Worm (Caenorhabditis elegans) whole organism, late embryonic: ENCODE measurements around the gene Y69A2AR.24.

Experiments
- C08G9.2 ChIP-seq: sonication (generic microtip); optimal IDR thresholded peaks from 2 replicates; lab custom pipeline; 2016; ENCODE audit warnings: mild to moderate bottlenecking, missing genetic modification characterization, moderate library complexity, missing compliant biosample characterization
- C38D4.7 ChIP-seq: fragments of 200-800 bp; sonication (Bioruptor generic); optimal IDR thresholded peaks from 2 replicates; lab custom pipeline; 2018; ENCODE audit warnings: mild to moderate bottlenecking, missing genetic modification characterization, moderate library complexity, missing compliant biosample characterization
- ceh-19 ChIP-seq: fragments of 200-800 bp; sonication (Bioruptor generic); optimal IDR thresholded peaks from 2 replicates; lab custom pipeline; 2018; ENCODE audit warnings: mild to moderate bottlenecking, missing genetic modification characterization, missing compliant biosample characterization
- ceh-22 ChIP-seq: sonication (generic microtip); optimal IDR thresholded peaks from 2 replicates; lab custom pipeline; 2017; ENCODE audit warnings: missing biosample characterization, missing genetic modification characterization
- ceh-24 ChIP-seq: sonication (generic microtip); optimal IDR thresholded peaks from 2 replicates; lab custom pipeline; 2016; ENCODE audit warnings: mild to moderate bottlenecking, missing genetic modification characterization, missing compliant biosample characterization
- ceh-31 ChIP-seq: sonication (generic microtip); optimal IDR thresholded peaks from 2 replicates; lab custom pipeline; 2016; ENCODE audit warnings: missing genetic modification characterization, missing compliant biosample characterization
- elt-4 ChIP-seq: sonication (generic microtip); optimal IDR thresholded peaks from 2 replicates; lab custom pipeline; 2016; ENCODE audit warnings: missing genetic modification characterization, missing compliant biosample characterization
- ets-4 ChIP-seq: sonication (generic microtip); optimal IDR thresholded peaks from 2 replicates; lab custom pipeline; 2016; ENCODE audit warnings: missing genetic modification characterization, missing compliant biosample characterization
- eyg-1 ChIP-seq: sonication (generic microtip); optimal IDR thresholded peaks from 2 replicates; lab custom pipeline; 2016; ENCODE audit warnings: missing genotype, missing genetic modification characterization, missing compliant biosample characterization
- fax-1 ChIP-seq: sonication (generic microtip); optimal IDR thresholded peaks from 2 replicates; lab custom pipeline; 2016; ENCODE audit warnings: missing genotype, missing genetic modification characterization, missing compliant biosample characterization
- fkh-10 ChIP-seq: fragments of 150-350 bp; optimal IDR thresholded peaks from 2 replicates; lab custom pipeline; 2014; ENCODE audit warnings: missing biosample characterization, missing genetic modification reagents, missing genetic modification characterization
- gmeb-2 ChIP-seq: sonication (generic microtip); optimal IDR thresholded peaks from 2 replicates; lab custom pipeline; 2016; ENCODE audit warnings: missing genetic modification characterization, inconsistent platforms, missing compliant biosample characterization
- hlh-13 ChIP-seq: fragments of 200-800 bp; sonication (Bioruptor generic); optimal IDR thresholded peaks from 2 replicates; lab custom pipeline; 2018; ENCODE audit warnings: mild to moderate bottlenecking, missing genetic modification characterization, missing compliant biosample characterization
- hlh-15 ChIP-seq: sonication (generic microtip); optimal IDR thresholded peaks from 2 replicates; lab custom pipeline; 2016; ENCODE audit warnings: missing genetic modification characterization, missing compliant biosample characterization
- hlh-30 ChIP-seq: sonication (generic microtip); optimal IDR thresholded peaks from 2 replicates; lab custom pipeline; 2017; ENCODE audit warnings: antibody characterized with exemption, missing genetic modification characterization, missing compliant biosample characterization; ENCODE audit not compliant: insufficient read depth
- hlh-8 ChIP-seq: sonication (generic microtip); optimal IDR thresholded peaks from 2 replicates; lab custom pipeline; 2016; ENCODE audit warnings: missing genotype, missing genetic modification characterization, missing compliant biosample characterization
- lim-6 ChIP-seq: sonication (generic microtip); optimal IDR thresholded peaks from 2 replicates; lab custom pipeline; 2016; ENCODE audit warnings: missing genetic modification characterization, missing compliant biosample characterization
- lin-11 ChIP-seq: fragments of 200-800 bp; sonication (Bioruptor generic); optimal IDR thresholded peaks from 2 replicates; lab custom pipeline; 2018; ENCODE audit warnings: mild to moderate bottlenecking, missing genetic modification characterization, missing compliant biosample characterization
- madf-2 ChIP-seq: sonication (generic microtip); optimal IDR thresholded peaks from 2 replicates; lab custom pipeline; 2017; ENCODE audit warnings: missing genetic modification characterization, missing compliant biosample characterization
- nfya-1 ChIP-seq: sonication (generic microtip); optimal IDR thresholded peaks from 2 replicates; lab custom pipeline; 2017; ENCODE audit warnings: missing genetic modification characterization, mild to moderate bottlenecking, missing compliant biosample characterization, antibody characterized with exemption, moderate library complexity
- nhr-11 ChIP-seq: fragments of 150-350 bp; optimal IDR thresholded peaks from 2 replicates; lab custom pipeline; 2014; ENCODE audit warnings: missing biosample characterization, missing genetic modification characterization
- nhr-232 ChIP-seq: sonication (generic microtip); optimal IDR thresholded peaks from 2 replicates; lab custom pipeline; 2016; ENCODE audit warnings: missing genetic modification characterization, missing compliant biosample characterization
- npax-4 ChIP-seq: sonication (generic microtip); optimal IDR thresholded peaks from 2 replicates; lab custom pipeline; 2016; ENCODE audit warnings: missing genetic modification characterization, missing compliant biosample characterization
- pax-1 ChIP-seq: fragments of 150-350 bp; optimal IDR thresholded peaks from 2 replicates; lab custom pipeline; 2014; ENCODE audit warnings: missing biosample characterization, missing genetic modification characterization
- pha-2 ChIP-seq: sonication (generic microtip); optimal IDR thresholded peaks from 2 replicates; lab custom pipeline; 2017; ENCODE audit warnings: mild to moderate bottlenecking, missing genetic modification characterization, missing compliant biosample characterization
- pha-4 ChIP-seq: fragments of 150-350 bp; optimal IDR thresholded peaks from 2 replicates; lab custom pipeline; 2018; ENCODE audit warnings: missing biosample characterization, missing genetic modification reagents, missing genetic modification characterization
- rnt-1 ChIP-seq: sonication (generic microtip); optimal IDR thresholded peaks from 2 replicates; lab custom pipeline; 2016; ENCODE audit warnings: missing genetic modification characterization, missing compliant biosample characterization
- sox-2 ChIP-seq: fragments of 200-800 bp; sonication (Bioruptor generic); IDR thresholded peaks from 2 replicates; pipeline ENCODE4 v1.3.6; 2022; ENCODE audit warnings: missing genetic modification reagents, missing genetic modification characterization, missing compliant biosample characterization
- ttx-3 ChIP-seq: sonication (generic microtip); optimal IDR thresholded peaks from 2 replicates; lab custom pipeline; 2016; ENCODE audit warnings: missing genetic modification reagents, missing genetic modification characterization, missing compliant biosample characterization
- unc-3 ChIP-seq, 2 experiments: fragments of 200-800 bp in 1 of 2; sonication (Bioruptor generic) in 1 of 2; sonication (generic microtip) in 1 of 2; conservative IDR thresholded peaks in 1 of 2; optimal IDR thresholded peaks in 1 of 2; 2 replicates each; pipeline versions ENCODE4 v1.3.6 to Lab custom; 2016 to 2022; ENCODE audit warnings: missing compliant biosample characterization in 2 of 2, missing genetic modification characterization in 2 of 2, missing genetic modification reagents in 1 of 2
- unc-42 ChIP-seq: sonication (generic microtip); optimal IDR thresholded peaks from 2 replicates; lab custom pipeline; 2016; ENCODE audit warnings: missing genotype, missing genetic modification characterization, missing compliant biosample characterization
- unc-86 ChIP-seq: sonication (generic microtip); optimal IDR thresholded peaks from 2 replicates; lab custom pipeline; 2016; ENCODE audit warnings: missing genetic modification characterization, missing compliant biosample characterization
- zip-5 ChIP-seq: sonication (generic microtip); optimal IDR thresholded peaks from 2 replicates; lab custom pipeline; 2016; ENCODE audit warnings: missing genetic modification characterization, missing compliant biosample characterization
- ztf-16 ChIP-seq: sonication (generic microtip); optimal IDR thresholded peaks from 2 replicates; lab custom pipeline; 2017; ENCODE audit warnings: missing genetic modification characterization, missing compliant biosample characterization

The Y69A2AR.24 gene

DNA sequence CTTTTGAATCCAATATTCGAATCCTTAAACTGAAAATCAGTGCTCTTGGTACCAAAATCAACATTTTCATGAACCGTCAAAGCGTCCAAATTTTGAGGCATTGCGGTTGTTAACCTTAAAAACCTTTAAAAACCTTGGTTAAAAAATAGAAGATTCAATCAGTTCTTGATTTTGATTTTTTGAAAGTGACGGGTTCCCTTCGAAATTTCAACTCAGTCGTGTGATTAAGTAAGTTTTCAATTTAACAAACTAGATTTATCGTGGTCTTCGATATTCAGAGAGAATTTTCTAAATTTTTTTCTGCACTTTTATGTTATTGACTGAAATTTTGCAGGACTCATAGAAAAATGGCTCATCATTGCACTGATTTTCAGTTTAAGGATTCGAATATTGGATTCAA lies 4.4 kb upstream of the Y69A2AR.24 start, which contains the start of the genes Y69A2AR.25 and Y69A2AR.12:
Gene Y69A2AR.25 (minus strand): TSS at position 101 of the 400 bp plus-strand sequence.
Gene Y69A2AR.12 (plus strand): TSS at position 348 of the 400 bp plus-strand sequence.
- TF ChIP-seq hlh-8 (tag; lab: Kevin White, UChicago) (no peak), ttx-3 (tag; lab: Kevin White, UChicago) (no peak)

DNA sequence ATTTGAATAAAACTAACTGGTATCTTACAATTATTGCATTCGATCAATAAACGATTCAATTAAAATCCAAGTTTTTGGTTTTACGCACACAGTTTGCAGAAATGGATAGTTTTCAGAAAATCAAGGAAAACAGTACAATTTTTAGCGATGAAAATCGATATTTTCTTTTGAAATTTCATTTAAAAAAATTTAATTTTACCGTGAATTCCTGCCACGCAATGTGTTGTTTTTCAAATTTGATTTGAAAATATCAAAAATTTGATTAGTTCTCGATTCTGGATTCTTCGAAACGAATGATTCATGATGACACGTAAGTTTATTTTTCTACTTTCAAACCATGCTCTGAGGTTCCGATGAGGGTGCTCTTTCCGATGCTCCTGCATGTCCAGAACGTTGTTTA lies 1.8 kb downstream of the Y69A2AR.24 start, which contains the start of gene Y69A2AR.50:
Gene Y69A2AR.50 (plus strand): TSS at position 301 of the 400 bp plus-strand sequence.
- TF ChIP-seq hlh-30 (tag; lab: Kevin White, UChicago) (no peak), madf-2 (tag; lab: Kevin White, UChicago) (no peak), nfya-1 (tag; lab: Kevin White, UChicago) (no peak), nhr-11 (no peak), unc-3 (GFP tag; conservative IDR thresholded peaks at IDR 0.05; lab: Robert Waterston, UW) (no peak), unc-3 (tag; optimal IDR thresholded peaks at IDR 0.05; lab: Kevin White, UChicago) (no peak), unc-42 (no peak)

DNA sequence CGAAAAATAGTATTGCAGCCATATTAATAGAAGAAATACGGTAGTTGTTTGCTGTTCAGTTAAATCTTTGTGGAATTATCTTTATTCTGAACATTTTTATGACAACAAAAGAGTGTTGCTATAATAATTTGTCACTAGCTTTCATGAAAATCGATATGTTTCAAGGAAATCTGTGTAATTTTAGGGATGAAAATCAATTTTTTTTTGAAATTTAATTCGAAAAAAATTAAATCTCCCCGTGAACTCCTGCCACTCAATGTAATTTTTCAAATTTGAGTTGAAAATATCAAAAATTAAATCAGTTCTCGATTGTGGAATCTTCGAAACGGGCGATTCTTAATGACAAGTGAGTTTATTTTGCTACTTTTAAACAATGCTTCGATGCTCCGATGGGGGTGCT lies 2.5 kb downstream of the Y69A2AR.24 start, which contains the start of gene Y69A2AR.46:
Gene Y69A2AR.46 (plus strand): TSS at position 301 of the 400 bp plus-strand sequence.
- no peak for TF ChIP-seq ets-4 (tag; lab: Kevin White, UChicago)
- no peak for TF ChIP-seq unc-86 (tag; lab: Kevin White, UChicago)
- TF ChIP-seq ceh-19 (GFP tag; lab: Kevin White, UChicago) = no peak
- TF ChIP-seq eyg-1 (tag; lab: Kevin White, UChicago) = no peak
- TF ChIP-seq fax-1 (tag; lab: Kevin White, UChicago) = no peak
- TF ChIP-seq C08G9.2 (tag; lab: Kevin White, UChicago) = no peak
- no peak for TF ChIP-seq fkh-10
- TF ChIP-seq nhr-11 = no peak
- TF ChIP-seq ceh-22 (tag; lab: Kevin White, UChicago) = no peak
- TF ChIP-seq C38D4.7 (GFP tag; lab: Kevin White, UChicago) = no peak
- no peak for TF ChIP-seq npax-4 (tag; lab: Kevin White, UChicago)
- TF ChIP-seq gmeb-2 (tag; lab: Kevin White, UChicago) = no peak
- no peak for TF ChIP-seq elt-4 (tag; lab: Kevin White, UChicago)
- TF ChIP-seq lim-6 = no peak
- TF ChIP-seq hlh-13 (GFP tag; lab: Kevin White, UChicago) = no peak
- TF ChIP-seq zip-5 (tag; lab: Kevin White, UChicago) = no peak
- TF ChIP-seq, all 69 proteins: peak for 0

DNA sequence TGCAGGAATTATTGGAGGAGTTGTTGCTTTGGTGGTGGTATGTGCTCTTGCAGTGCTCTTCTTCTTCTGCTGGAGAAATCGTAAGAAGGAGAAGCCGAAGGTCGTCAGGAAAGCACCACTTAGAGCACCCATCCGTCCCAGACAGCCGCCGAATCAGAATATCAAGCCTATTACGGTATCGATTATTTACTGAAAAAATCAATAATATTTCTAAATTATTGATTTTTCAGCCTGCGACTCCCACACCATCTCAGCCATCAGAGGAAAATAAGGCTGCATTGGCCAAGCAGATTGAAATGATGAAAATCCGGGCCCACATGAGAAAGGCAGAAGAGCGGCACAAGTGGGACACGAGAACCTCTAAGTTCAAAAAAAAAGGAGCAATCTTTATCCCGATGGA lies 7.7 kb downstream of the Y69A2AR.24 start:
- TF ChIP-seq zip-5 (tag; lab: Kevin White, UChicago) (no peak), hlh-15 (tag; lab: Kevin White, UChicago) (no peak), lin-11 (no peak), eyg-1 (tag; lab: Kevin White, UChicago) (no peak), ceh-31 (tag; lab: Kevin White, UChicago) (no peak), sox-2 (GFP tag; lab: Robert Waterston, UW) (no peak), pax-1 (tag; lab: Kevin White, UChicago) (no peak), unc-86 (tag; lab: Kevin White, UChicago) (no peak), pha-4 (tag; lab: Kevin White, UChicago) (no peak), ceh-19 (GFP tag; lab: Kevin White, UChicago) (no peak), rnt-1 (tag; lab: Kevin White, UChicago) (no peak), pha-2 (tag; lab: Kevin White, UChicago) (no peak), ceh-24 (tag; lab: Kevin White, UChicago) (no peak), nhr-232 (tag; lab: Kevin White, UChicago) (no peak), ztf-16 (tag; lab: Kevin White, UChicago) (no peak), nhr-11 (no peak)
- TF ChIP-seq, all 69 proteins: peak for 0
